Worm (Caenorhabditis elegans): ENCODE results near the gene R08D7.4.

Gene R08D7.4

DNA sequence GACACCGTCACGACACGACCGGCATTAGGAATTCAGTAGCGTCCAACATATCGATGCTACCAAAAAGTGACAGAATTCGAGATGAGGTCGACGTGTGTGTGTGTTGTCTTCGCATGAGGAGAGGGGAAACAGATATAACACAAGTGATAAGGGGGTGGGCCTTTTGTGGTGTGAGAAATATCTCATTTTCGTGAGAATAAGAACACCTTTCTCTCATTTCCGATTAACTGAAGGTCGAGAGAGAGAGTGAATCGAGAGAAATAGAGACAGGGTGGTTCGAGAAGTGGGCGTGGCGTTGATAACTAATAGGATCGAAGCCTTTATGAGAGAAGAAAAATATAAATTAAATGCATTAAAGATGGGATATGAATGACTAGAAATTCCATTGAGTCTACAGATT, 11.4 kb downstream of the R08D7.4 start:
- no peak for TF ChIP-seq nhr-10 (tag; optimal IDR thresholded peaks at IDR 0.05)
- no peak for TF ChIP-seq nhr-6 (tag; optimal IDR thresholded peaks at IDR 0.05)
- no peak for TF ChIP-seq ztf-1 (GFP tag; conservative IDR thresholded peaks at IDR 0.05)
- TF ChIP-seq blmp-1 (tag; optimal IDR thresholded peaks at IDR 0.05; ENCODE audit: insufficient read depth): peak; percentile 41
- no peak for TF ChIP-seq elt-1 (tag; optimal IDR thresholded peaks at IDR 0.05)
- TF ChIP-seq C34F6.9 (tag; optimal IDR thresholded peaks at IDR 0.05): no peak
- TF ChIP-seq zag-1 (tag; optimal IDR thresholded peaks at IDR 0.05): no peak
- peak; percentile 41 for TF ChIP-seq nhr-25 (tag; optimal IDR thresholded peaks at IDR 0.05)
- no peak for TF ChIP-seq ztf-4 (tag; optimal IDR thresholded peaks at IDR 0.05)
- TF ChIP-seq sma-3 (GFP tag; optimal IDR thresholded peaks at IDR 0.05): peak; percentile 34
- no peak for TF ChIP-seq mab-5 (tag; optimal IDR thresholded peaks at IDR 0.05)
- TF ChIP-seq nhr-21 (tag; optimal IDR thresholded peaks at IDR 0.05): no peak
- no peak for TF ChIP-seq lsy-2 (tag; optimal IDR thresholded peaks at IDR 0.05)
- TF ChIP-seq lin-39 (tag; optimal IDR thresholded peaks at IDR 0.05): no peak
- no peak for TF ChIP-seq peb-1 (tag; optimal IDR thresholded peaks at IDR 0.05)
- TF ChIP-seq Y55F3AM.14 (GFP tag; optimal IDR thresholded peaks at IDR 0.05): no peak
- peak; percentile 37 for TF ChIP-seq sma-9 (GFP tag; optimal IDR thresholded peaks at IDR 0.05)
- TF ChIP-seq sma-9 (tag; optimal IDR thresholded peaks at IDR 0.05): no peak

DNA sequence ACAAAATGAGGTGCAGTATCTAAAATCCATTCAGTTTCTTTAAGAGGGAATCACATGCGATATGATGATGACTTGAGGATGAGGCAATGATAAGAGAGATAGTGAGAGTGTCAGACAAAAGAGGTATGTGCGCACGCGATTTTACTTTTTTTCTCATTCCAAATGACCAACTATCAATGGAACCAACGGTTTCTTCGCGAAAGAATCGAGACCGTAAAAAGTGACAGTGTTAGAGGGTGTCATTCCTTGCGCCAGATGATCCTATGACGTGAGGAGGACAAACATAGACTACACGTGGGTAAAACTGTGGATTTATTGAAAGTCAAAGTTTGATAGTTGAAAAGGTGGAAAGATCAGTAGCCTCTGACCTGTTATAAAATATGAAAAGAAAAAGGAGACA, 12.1 kb downstream of the R08D7.4 start:
- TF ChIP-seq elt-3 (tag; optimal IDR thresholded peaks at IDR 0.05) (no peak), nhr-6 (tag; optimal IDR thresholded peaks at IDR 0.05) (no peak), ztf-1 (GFP tag; conservative IDR thresholded peaks at IDR 0.05) (no peak), blmp-1 (tag; optimal IDR thresholded peaks at IDR 0.05; ENCODE audit: insufficient read depth) (peak; percentile 80), unc-39 (tag; optimal IDR thresholded peaks at IDR 0.05) (no peak), ztf-4 (tag; optimal IDR thresholded peaks at IDR 0.05) (no peak), nhr-129 (tag; optimal IDR thresholded peaks at IDR 0.05) (peak; percentile 78), lin-39 (tag; optimal IDR thresholded peaks at IDR 0.05) (no peak), lsy-2 (tag; optimal IDR thresholded peaks at IDR 0.05) (no peak), mdl-1 (tag; optimal IDR thresholded peaks at IDR 0.05) (peak in 1 of 2 experiments; percentile 39), crh-2 (tag; optimal IDR thresholded peaks at IDR 0.05) (no peak), nhr-237 (tag; optimal IDR thresholded peaks at IDR 0.05) (no peak), sem-4 (tag; optimal IDR thresholded peaks at IDR 0.05) (no peak), nhr-21 (tag; optimal IDR thresholded peaks at IDR 0.05) (peak; percentile 62), sma-9 (GFP tag; optimal IDR thresholded peaks at IDR 0.05) (peak; percentile 70), sma-9 (tag; optimal IDR thresholded peaks at IDR 0.05) (no peak), zag-1 (tag; optimal IDR thresholded peaks at IDR 0.05) (no peak), nhr-25 (tag; optimal IDR thresholded peaks at IDR 0.05) (peak; percentile 22), skn-1 (tag; optimal IDR thresholded peaks at IDR 0.05) (no peak), fos-1 (tag; optimal IDR thresholded peaks at IDR 0.05) (peak; percentile 28), Y55F3AM.14 (GFP tag; optimal IDR thresholded peaks at IDR 0.05) (no peak), nhr-12 (tag; optimal IDR thresholded peaks at IDR 0.05) (no peak)

DNA sequence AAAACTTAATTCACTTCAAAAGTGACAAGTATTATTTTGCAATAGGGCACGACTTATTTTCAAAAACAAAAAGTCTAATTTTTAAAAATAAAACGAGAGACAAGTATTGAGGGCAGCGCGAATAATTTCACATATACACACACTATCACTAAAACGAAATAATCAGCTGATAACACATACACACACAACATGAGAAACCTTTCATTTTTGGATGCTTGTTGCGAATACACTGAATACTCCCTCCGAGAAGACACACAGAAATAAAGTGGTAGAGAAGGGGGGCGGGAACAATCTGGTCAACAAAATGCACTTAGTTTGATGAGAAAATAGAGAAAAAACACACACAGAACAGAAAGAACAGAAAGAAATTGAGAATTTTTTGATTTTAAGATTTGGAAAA, 12.7 kb downstream of the R08D7.4 start:
- TF ChIP-seq skn-1 (tag; optimal IDR thresholded peaks at IDR 0.05) (no peak), fos-1 (tag; optimal IDR thresholded peaks at IDR 0.05) (peak; percentile 27), ama-1 (optimal IDR thresholded peaks at IDR 0.05) (peak; percentile 10)

DNA sequence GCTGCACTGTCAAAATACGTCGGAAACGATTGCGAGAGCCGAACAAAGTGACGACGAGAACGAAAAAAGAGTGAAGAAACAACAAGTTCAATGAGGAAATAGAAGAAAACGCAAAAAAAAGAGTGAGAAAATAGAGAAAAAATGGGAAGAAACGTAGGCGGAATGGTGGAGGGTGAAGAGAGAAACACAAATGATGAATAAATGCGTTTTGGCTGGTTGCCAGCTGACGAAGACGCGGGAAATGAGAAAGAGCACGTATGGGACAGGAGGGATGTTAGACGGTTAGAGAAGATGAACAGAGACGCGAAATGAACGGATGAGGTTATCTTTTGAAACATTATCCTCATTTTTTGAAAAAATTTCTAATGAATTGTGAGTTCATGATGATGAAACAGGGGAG, 13.3 kb downstream of the R08D7.4 start:
- TF ChIP-seq snpc-4 (tag; optimal IDR thresholded peaks at IDR 0.05) (no peak), ztf-4 (tag; optimal IDR thresholded peaks at IDR 0.05) (peak; percentile 82), nhr-6 (tag; optimal IDR thresholded peaks at IDR 0.05) (peak; percentile 63), nhr-129 (tag; optimal IDR thresholded peaks at IDR 0.05) (peak; percentile 90), nhr-11 (tag; optimal IDR thresholded peaks at IDR 0.05) (no peak), elt-1 (tag; optimal IDR thresholded peaks at IDR 0.05) (no peak), elt-3 (tag; optimal IDR thresholded peaks at IDR 0.05) (no peak), mdl-1 (tag; optimal IDR thresholded peaks at IDR 0.05) (peak in 1 of 2 experiments; percentile 37), crh-2 (tag; optimal IDR thresholded peaks at IDR 0.05) (peak; percentile 77), peb-1 (tag; optimal IDR thresholded peaks at IDR 0.05) (no peak), nhr-21 (tag; optimal IDR thresholded peaks at IDR 0.05) (no peak), fos-1 (tag; optimal IDR thresholded peaks at IDR 0.05) (peak; percentile 40), gmeb-1 (tag; optimal IDR thresholded peaks at IDR 0.05) (no peak), nhr-23 (tag; optimal IDR thresholded peaks at IDR 0.05) (no peak), F13H6.1 (tag; optimal IDR thresholded peaks at IDR 0.05) (peak; percentile 90), ceh-16 (tag; optimal IDR thresholded peaks at IDR 0.05) (no peak), ama-1 (optimal IDR thresholded peaks at IDR 0.05) (no peak), aly-2 (tag; optimal IDR thresholded peaks at IDR 0.05) (no peak), dmd-4 (tag; optimal IDR thresholded peaks at IDR 0.05) (no peak), mbf-1 (tag; optimal IDR thresholded peaks at IDR 0.05) (no peak), sem-4 (tag; optimal IDR thresholded peaks at IDR 0.05) (peak; percentile 61), zag-1 (tag; optimal IDR thresholded peaks at IDR 0.05) (peak; percentile 69), skn-1 (tag; optimal IDR thresholded peaks at IDR 0.05) (no peak), R02D3.7 (tag; optimal IDR thresholded peaks at IDR 0.05) (no peak), unc-55 (GFP tag; optimal IDR thresholded peaks at IDR 0.05) (peak; percentile 87), nhr-77 (tag; optimal IDR thresholded peaks at IDR 0.05) (no peak), lsy-2 (tag; optimal IDR thresholded peaks at IDR 0.05) (peak in 1 of 2 experiments; percentile 78), lin-13 (GFP tag; optimal IDR thresholded peaks at IDR 0.05) (peak; percentile 46), nhr-10 (tag; optimal IDR thresholded peaks at IDR 0.05) (no peak), ZK546.5 (tag; optimal IDR thresholded peaks at IDR 0.05) (no peak), nhr-237 (tag; optimal IDR thresholded peaks at IDR 0.05) (no peak), lin-39 (tag; optimal IDR thresholded peaks at IDR 0.05) (no peak), sma-9 (GFP tag; optimal IDR thresholded peaks at IDR 0.05) (peak; percentile 83), sma-9 (tag; optimal IDR thresholded peaks at IDR 0.05) (no peak), ztf-11 (tag; optimal IDR thresholded peaks at IDR 0.05) (no peak), sma-3 (GFP tag; optimal IDR thresholded peaks at IDR 0.05) (peak; percentile 4)
